Worm (Caenorhabditis elegans): Measurements from ENCODE around the gene R107.2.

- TF ChIP-seq sup-37 (GFP tag; optimal IDR thresholded peaks at IDR 0.05) = no peak
- TF ChIP-seq unc-62 (GFP tag; optimal IDR thresholded peaks at IDR 0.05) = no peak
- TF ChIP-seq nhr-237 (tag; optimal IDR thresholded peaks at IDR 0.05) = no peak
Measured at ce11 chrIII:9002545-9002944, 43.2 kb downstream of the R107.2 start, which contains the start of the genes F59B2.15 and zif-1.

Measured in whole organism, L1 larva.